Worm (Caenorhabditis elegans): ENCODE results near the gene fbxa-151.

Gene fbxa-151

DNA sequence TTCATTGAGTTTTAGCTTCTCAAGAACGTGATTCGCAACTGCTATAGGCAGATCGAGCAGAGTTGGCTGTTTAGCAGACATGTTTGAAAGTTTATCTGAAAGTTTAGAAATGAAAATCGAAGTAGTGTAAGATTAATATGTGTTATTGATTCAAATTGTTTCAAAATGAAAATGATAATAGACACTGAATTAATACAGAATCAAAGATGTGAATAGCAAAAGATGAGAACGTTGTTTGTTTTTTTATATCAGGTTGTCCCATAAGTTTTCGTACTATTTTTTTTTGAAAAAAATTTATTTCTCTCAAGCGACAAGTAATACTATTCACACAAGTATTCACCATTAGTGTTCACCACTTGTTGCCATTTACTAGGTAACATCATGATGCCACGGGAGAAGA lies 26.4 kb upstream of the fbxa-151 start, which contains the start of gene fbxa-36:
Gene fbxa-36, minus strand, starts transcription at position 101 of the 400 bp plus-strand sequence.
- TF ChIP-seq tab-1 (GFP tag; IDR thresholded peaks at IDR 0.05), result no peak
- no peak for TF ChIP-seq med-1 (GFP tag; optimal IDR thresholded peaks at IDR 0.05; ENCODE audit: insufficient read depth)
- TF ChIP-seq ref-1 (GFP tag; conservative IDR thresholded peaks at IDR 0.05), result no peak
- no peak for TF ChIP-seq flt-1 (GFP tag; IDR thresholded peaks at IDR 0.05)
- no peak for TF ChIP-seq ztf-29 (GFP tag; IDR thresholded peaks at IDR 0.05)
- TF ChIP-seq ztf-23 (GFP tag; IDR thresholded peaks at IDR 0.05), result no peak
- TF ChIP-seq cog-1 (tag; optimal IDR thresholded peaks at IDR 0.05), result no peak
- TF ChIP-seq T22C8.4 (GFP tag; IDR thresholded peaks at IDR 0.05), result no peak
- TF ChIP-seq klf-2 (GFP tag; conservative IDR thresholded peaks at IDR 0.05), result no peak

- TF ChIP-seq cog-1 (tag; optimal IDR thresholded peaks at IDR 0.05) (no peak), med-1 (GFP tag; optimal IDR thresholded peaks at IDR 0.05; ENCODE audit: insufficient read depth) (no peak), klf-2 (GFP tag; conservative IDR thresholded peaks at IDR 0.05) (no peak), tab-1 (GFP tag; IDR thresholded peaks at IDR 0.05) (no peak), ztf-29 (GFP tag; IDR thresholded peaks at IDR 0.05) (no peak), flt-1 (GFP tag; IDR thresholded peaks at IDR 0.05) (no peak), ref-1 (GFP tag; conservative IDR thresholded peaks at IDR 0.05) (no peak), ztf-23 (GFP tag; IDR thresholded peaks at IDR 0.05) (no peak), T22C8.4 (GFP tag; IDR thresholded peaks at IDR 0.05) (no peak)
Observed at ce11 chrIII:1289139-1289538, 22.4 kb upstream of the fbxa-151 start.

ce11 chrIII:1288473-1289056 lies 21.9 kb upstream of the fbxa-151 start, which contains the start of gene fbxa-50:
Gene fbxa-50 (minus strand): TSS chrIII:1288523.
- TF ChIP-seq cog-1 (tag; optimal IDR thresholded peaks at IDR 0.05), result no peak
- no peak for TF ChIP-seq flt-1 (GFP tag; IDR thresholded peaks at IDR 0.05)
- no peak for TF ChIP-seq klf-2 (GFP tag; conservative IDR thresholded peaks at IDR 0.05)
- TF ChIP-seq tab-1 (GFP tag; IDR thresholded peaks at IDR 0.05), result no peak
- TF ChIP-seq ztf-23 (GFP tag; IDR thresholded peaks at IDR 0.05), result no peak
- TF ChIP-seq med-1 (GFP tag; optimal IDR thresholded peaks at IDR 0.05; ENCODE audit: insufficient read depth), result no peak
- no peak for TF ChIP-seq ref-1 (GFP tag; conservative IDR thresholded peaks at IDR 0.05)
- TF ChIP-seq ztf-29 (GFP tag; IDR thresholded peaks at IDR 0.05), result no peak
- TF ChIP-seq T22C8.4 (GFP tag; IDR thresholded peaks at IDR 0.05), result no peak

ce11 chrIII:1284584-1285046 lies 17.9 kb upstream of the fbxa-151 start, which contains the start of gene fbxa-37:
Gene fbxa-37 (plus strand): TSS chrIII:1284996.
- TF ChIP-seq klf-2 (GFP tag; conservative IDR thresholded peaks at IDR 0.05) (no peak), ztf-23 (GFP tag; IDR thresholded peaks at IDR 0.05) (no peak), med-1 (GFP tag; optimal IDR thresholded peaks at IDR 0.05; ENCODE audit: insufficient read depth) (no peak)

- no peak for TF ChIP-seq klf-2 (GFP tag; conservative IDR thresholded peaks at IDR 0.05)
- TF ChIP-seq T22C8.4 (GFP tag; IDR thresholded peaks at IDR 0.05), result no peak
- TF ChIP-seq med-1 (GFP tag; optimal IDR thresholded peaks at IDR 0.05; ENCODE audit: insufficient read depth), result no peak
- TF ChIP-seq flt-1 (GFP tag; IDR thresholded peaks at IDR 0.05), result no peak
- no peak for TF ChIP-seq ref-1 (GFP tag; conservative IDR thresholded peaks at IDR 0.05)
- TF ChIP-seq ztf-23 (GFP tag; IDR thresholded peaks at IDR 0.05), result no peak
- no peak for TF ChIP-seq ztf-29 (GFP tag; IDR thresholded peaks at IDR 0.05)
- TF ChIP-seq cog-1 (tag; optimal IDR thresholded peaks at IDR 0.05), result no peak
- no peak for TF ChIP-seq tab-1 (GFP tag; IDR thresholded peaks at IDR 0.05)
Observed at ce11 chrIII:1279197-1279596, 12.5 kb upstream of the fbxa-151 start.

DNA sequence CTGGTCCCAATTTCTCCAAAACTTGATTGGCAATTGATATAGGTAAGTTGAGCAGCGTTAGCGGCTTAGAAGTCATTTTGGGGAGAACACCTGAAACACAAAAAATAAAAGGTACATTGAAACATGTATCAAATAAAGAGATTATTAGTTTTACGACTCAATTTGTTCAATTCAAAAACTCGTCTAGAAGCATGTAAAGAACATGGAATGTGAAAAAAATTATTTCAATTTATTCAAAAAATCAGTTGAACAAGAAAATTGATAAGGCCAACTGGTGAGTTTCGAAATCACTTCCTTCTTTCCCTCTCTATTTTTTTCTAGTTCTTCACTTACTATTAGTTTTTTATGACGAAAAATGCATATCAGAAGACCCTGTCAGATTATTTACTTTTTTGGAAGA lies 8.8 kb upstream of the fbxa-151 start, which contains the start of gene fbxa-30:
Gene fbxa-30, minus strand, starts transcription at position 101 of the 400 bp plus-strand sequence.
- TF ChIP-seq T22C8.4 (GFP tag; IDR thresholded peaks at IDR 0.05), result no peak
- no peak for TF ChIP-seq ref-1 (GFP tag; conservative IDR thresholded peaks at IDR 0.05)
- no peak for TF ChIP-seq tab-1 (GFP tag; IDR thresholded peaks at IDR 0.05)
- no peak for TF ChIP-seq klf-2 (GFP tag; conservative IDR thresholded peaks at IDR 0.05)
- TF ChIP-seq ztf-29 (GFP tag; IDR thresholded peaks at IDR 0.05), result no peak
- TF ChIP-seq flt-1 (GFP tag; IDR thresholded peaks at IDR 0.05), result no peak
- TF ChIP-seq ztf-23 (GFP tag; IDR thresholded peaks at IDR 0.05), result no peak
- TF ChIP-seq cog-1 (tag; optimal IDR thresholded peaks at IDR 0.05), result no peak
- no peak for TF ChIP-seq med-1 (GFP tag; optimal IDR thresholded peaks at IDR 0.05; ENCODE audit: insufficient read depth)

- TF ChIP-seq flt-1 (GFP tag; IDR thresholded peaks at IDR 0.05) (no peak), T22C8.4 (GFP tag; IDR thresholded peaks at IDR 0.05) (no peak), ref-1 (GFP tag; conservative IDR thresholded peaks at IDR 0.05) (no peak), ztf-23 (GFP tag; IDR thresholded peaks at IDR 0.05) (no peak), klf-2 (GFP tag; conservative IDR thresholded peaks at IDR 0.05) (no peak), med-1 (GFP tag; optimal IDR thresholded peaks at IDR 0.05; ENCODE audit: insufficient read depth) (no peak), cog-1 (tag; optimal IDR thresholded peaks at IDR 0.05) (no peak), ztf-29 (GFP tag; IDR thresholded peaks at IDR 0.05) (no peak), tab-1 (GFP tag; IDR thresholded peaks at IDR 0.05) (no peak)
Observed at ce11 chrIII:1273655-1274328, 7.1 kb upstream of the fbxa-151 start, which contains the start of gene fbxa-29. Gene fbxa-29 (minus strand): TSS chrIII:1273705.

- TF ChIP-seq med-1 (GFP tag; optimal IDR thresholded peaks at IDR 0.05; ENCODE audit: insufficient read depth) (no peak), flt-1 (GFP tag; IDR thresholded peaks at IDR 0.05) (no peak), ztf-29 (GFP tag; IDR thresholded peaks at IDR 0.05) (no peak), klf-2 (GFP tag; conservative IDR thresholded peaks at IDR 0.05) (no peak), ref-1 (GFP tag; conservative IDR thresholded peaks at IDR 0.05) (no peak), ztf-23 (GFP tag; IDR thresholded peaks at IDR 0.05) (no peak), tab-1 (GFP tag; IDR thresholded peaks at IDR 0.05) (no peak), T22C8.4 (GFP tag; IDR thresholded peaks at IDR 0.05) (no peak), cog-1 (tag; optimal IDR thresholded peaks at IDR 0.05) (no peak)
Observed at ce11 chrIII:1271378-1271926, 4.8 kb upstream of the fbxa-151 start, which contains the start of gene fbxa-31. Gene fbxa-31 (minus strand): TSS chrIII:1271428.

DNA sequence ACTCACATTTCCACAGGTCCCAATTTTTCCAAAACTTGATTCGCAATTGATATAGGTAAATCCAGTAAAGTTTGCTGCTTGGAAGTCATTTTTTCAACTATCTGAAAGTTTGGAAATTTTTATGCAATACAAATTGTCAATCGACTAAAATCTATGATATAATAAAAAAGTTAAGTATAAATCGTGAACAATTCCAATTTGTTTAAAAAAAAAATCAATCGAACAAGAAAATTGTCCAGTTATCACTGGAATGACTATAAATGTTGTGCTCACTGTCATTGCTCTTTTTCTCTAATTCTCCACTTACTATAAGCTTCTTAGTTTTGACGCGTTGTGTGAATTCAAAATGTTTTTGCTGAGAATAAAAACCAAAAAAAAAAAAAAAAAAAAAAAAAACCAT lies 2.5 kb upstream of the fbxa-151 start, which contains the start of gene fbxa-32:
Gene fbxa-32, minus strand, starts transcription at position 101 of the 400 bp plus-strand sequence.
- no peak for TF ChIP-seq ztf-29 (GFP tag; IDR thresholded peaks at IDR 0.05)
- no peak for TF ChIP-seq flt-1 (GFP tag; IDR thresholded peaks at IDR 0.05)
- no peak for TF ChIP-seq T22C8.4 (GFP tag; IDR thresholded peaks at IDR 0.05)
- TF ChIP-seq ztf-23 (GFP tag; IDR thresholded peaks at IDR 0.05), result no peak
- TF ChIP-seq cog-1 (tag; optimal IDR thresholded peaks at IDR 0.05), result no peak
- TF ChIP-seq med-1 (GFP tag; optimal IDR thresholded peaks at IDR 0.05; ENCODE audit: insufficient read depth), result no peak
- no peak for TF ChIP-seq tab-1 (GFP tag; IDR thresholded peaks at IDR 0.05)
- no peak for TF ChIP-seq klf-2 (GFP tag; conservative IDR thresholded peaks at IDR 0.05)
- TF ChIP-seq ref-1 (GFP tag; conservative IDR thresholded peaks at IDR 0.05), result no peak

All from whole organism, midembryonic.